Worm (Caenorhabditis elegans): Measurements from ENCODE around the gene C15H11.1.

Gene C15H11.1

DNA sequence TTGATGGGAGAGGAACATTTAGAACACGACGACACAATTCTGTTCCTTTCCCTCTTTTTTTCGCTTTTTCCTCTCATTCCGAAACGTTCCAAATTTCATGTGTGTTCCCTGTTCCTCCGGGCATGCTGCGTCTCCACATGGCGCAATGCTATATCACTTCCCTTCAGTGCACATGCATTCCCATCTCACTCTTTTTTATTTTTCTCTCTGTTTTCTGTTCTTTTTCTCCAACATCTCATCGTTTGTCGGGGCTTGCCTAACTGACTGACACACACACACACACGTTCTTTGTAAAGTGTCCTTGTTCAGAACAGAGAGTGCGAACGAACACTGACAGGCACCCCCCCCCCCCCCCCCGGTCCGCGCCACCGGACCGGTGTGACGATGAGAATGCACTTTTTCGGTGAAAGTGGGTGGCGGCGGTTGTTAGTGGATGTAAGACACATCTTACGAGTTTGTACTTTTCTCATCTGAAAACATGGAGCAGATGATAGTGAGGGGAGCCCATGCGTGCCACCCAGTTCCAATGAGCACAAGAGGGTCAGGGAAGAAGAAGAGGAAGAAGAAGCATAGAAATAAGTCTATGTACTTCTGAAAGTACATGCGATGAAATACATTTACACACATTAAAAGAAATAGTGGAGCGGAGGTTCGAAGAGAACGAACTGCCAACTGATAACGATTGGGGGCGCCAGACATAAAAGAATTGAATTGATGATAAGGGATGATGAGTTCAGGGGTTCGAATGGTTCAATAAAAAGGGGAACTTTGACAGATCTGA is 25.1 kb upstream of the C15H11.1 start (continued):
- TF ChIP-seq egl-27 (tag; optimal IDR thresholded peaks at IDR 0.05), result no peak
- peak; percentile 49 for TF ChIP-seq snpc-4 (tag; optimal IDR thresholded peaks at IDR 0.05)
- TF ChIP-seq ama-1 (optimal IDR thresholded peaks at IDR 0.05), result no peak
- peak; percentile 56 for TF ChIP-seq egl-5 (tag; optimal IDR thresholded peaks at IDR 0.05)

- TF ChIP-seq ama-1 (optimal IDR thresholded peaks at IDR 0.05), result peak; percentile 53
- TF ChIP-seq nhr-11 (tag; optimal IDR thresholded peaks at IDR 0.05), result no peak
- no peak for TF ChIP-seq ZK546.5 (tag; optimal IDR thresholded peaks at IDR 0.05)
- no peak for TF ChIP-seq jun-1 (tag; optimal IDR thresholded peaks at IDR 0.05)
- peak; percentile 47 for TF ChIP-seq lin-39 (tag; optimal IDR thresholded peaks at IDR 0.05)
- TF ChIP-seq elt-3 (tag; optimal IDR thresholded peaks at IDR 0.05), result no peak
- TF ChIP-seq nfya-1 (tag; optimal IDR thresholded peaks at IDR 0.05; ENCODE audit: insufficient read depth), result peak; percentile 43
- TF ChIP-seq nhr-25 (tag; optimal IDR thresholded peaks at IDR 0.05), result no peak
- no peak for TF ChIP-seq nhr-28 (tag; optimal IDR thresholded peaks at IDR 0.05)
- peak; percentile 51 for TF ChIP-seq unc-62 (GFP tag; optimal IDR thresholded peaks at IDR 0.05)
- TF ChIP-seq fos-1 (tag; optimal IDR thresholded peaks at IDR 0.05), result no peak
Observed at ce11 chrV:14369412-14369811, 24.2 kb upstream of the C15H11.1 start.

- TF ChIP-seq daf-12 (tag; optimal IDR thresholded peaks at IDR 0.05) (no peak), nhr-76 (tag; optimal IDR thresholded peaks at IDR 0.05) (no peak), nhr-28 (tag; optimal IDR thresholded peaks at IDR 0.05) (no peak), ztf-4 (tag; optimal IDR thresholded peaks at IDR 0.05) (no peak)
Observed at ce11 chrV:14372774-14373173, 20.8 kb upstream of the C15H11.1 start, which contains the start of gene unc-39. unc-39 (plus strand) TSS chrV:14373074.

DNA sequence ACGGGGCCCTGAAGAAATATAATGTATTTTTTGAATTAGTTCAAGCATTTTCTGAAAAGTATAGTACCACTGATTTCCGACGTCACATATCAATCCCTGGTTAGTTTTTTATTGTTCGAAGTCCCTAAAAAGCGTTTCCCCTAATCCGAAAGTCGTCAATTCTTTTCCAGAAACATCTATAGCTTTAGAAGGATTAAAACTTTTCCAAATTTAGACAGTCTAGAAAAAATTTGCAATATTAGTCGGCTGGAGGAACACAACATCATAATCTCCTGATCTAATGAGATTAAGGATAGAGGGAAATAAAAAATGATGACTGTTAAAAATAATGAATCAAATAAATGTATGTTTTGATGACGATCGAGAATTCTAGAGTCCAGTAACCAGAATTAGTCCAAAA is 15.6 kb upstream of the C15H11.1 start:
- no peak for TF ChIP-seq tbx-2 (tag; optimal IDR thresholded peaks at IDR 0.05)
- TF ChIP-seq fkh-10 (GFP tag; optimal IDR thresholded peaks at IDR 0.05), result no peak
- TF ChIP-seq eor-1 (tag; optimal IDR thresholded peaks at IDR 0.05), result no peak
- TF ChIP-seq nfya-1 (tag; optimal IDR thresholded peaks at IDR 0.05; ENCODE audit: insufficient read depth), result no peak
- TF ChIP-seq elt-1 (tag; optimal IDR thresholded peaks at IDR 0.05), result no peak
- TF ChIP-seq ceh-28 (tag; optimal IDR thresholded peaks at IDR 0.05), result no peak
- no peak for TF ChIP-seq nhr-76 (tag; optimal IDR thresholded peaks at IDR 0.05)
- TF ChIP-seq ceh-16 (tag; optimal IDR thresholded peaks at IDR 0.05), result no peak
- no peak for TF ChIP-seq nhr-25 (tag; optimal IDR thresholded peaks at IDR 0.05)
- TF ChIP-seq nhr-237 (tag; optimal IDR thresholded peaks at IDR 0.05), result no peak
- no peak for TF ChIP-seq ztf-4 (tag; optimal IDR thresholded peaks at IDR 0.05)
- no peak for TF ChIP-seq nhr-28 (tag; optimal IDR thresholded peaks at IDR 0.05)
- TF ChIP-seq ZK546.5 (tag; optimal IDR thresholded peaks at IDR 0.05), result no peak

DNA sequence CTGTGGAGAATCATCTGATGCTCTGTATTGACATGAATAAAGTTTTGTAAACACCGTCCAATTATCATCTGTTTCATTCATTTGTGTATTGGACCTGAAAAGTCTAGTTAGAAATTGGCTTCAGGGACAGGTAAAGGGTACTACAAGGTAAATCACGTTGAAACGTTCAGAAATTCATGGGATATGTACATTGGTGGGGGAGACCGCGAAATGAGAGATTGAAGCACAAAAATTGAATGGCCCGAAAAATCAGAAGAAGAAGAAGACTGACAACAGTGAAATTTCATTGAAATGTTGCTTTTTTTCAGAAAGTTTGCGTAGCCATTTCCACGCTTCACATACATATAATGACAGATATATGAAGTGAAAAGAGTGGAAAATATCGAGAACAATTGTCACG is 14.6 kb upstream of the C15H11.1 start, which contains the start of gene npr-43:
Gene npr-43, minus strand, starts transcription at position 101 of the 400 bp plus-strand sequence.
- TF ChIP-seq nhr-25 (tag; optimal IDR thresholded peaks at IDR 0.05), result no peak

- TF ChIP-seq nhr-43 (tag; optimal IDR thresholded peaks at IDR 0.05; ENCODE audit: poor library complexity, severe bottlenecking), result no peak
- TF ChIP-seq ama-1 (optimal IDR thresholded peaks at IDR 0.05), result no peak
- TF ChIP-seq nfya-1 (tag; optimal IDR thresholded peaks at IDR 0.05; ENCODE audit: insufficient read depth), result no peak
- no peak for TF ChIP-seq R02D3.7 (tag; optimal IDR thresholded peaks at IDR 0.05)
- no peak for TF ChIP-seq elt-2 (tag; optimal IDR thresholded peaks at IDR 0.05)
- no peak for TF ChIP-seq nhr-77 (tag; optimal IDR thresholded peaks at IDR 0.05)
- TF ChIP-seq pqm-1 (tag; optimal IDR thresholded peaks at IDR 0.05), result no peak
- TF ChIP-seq nhr-28 (tag; optimal IDR thresholded peaks at IDR 0.05), result no peak
- TF ChIP-seq sea-2 (GFP tag; optimal IDR thresholded peaks at IDR 0.05), result no peak
- no peak for TF ChIP-seq fos-1 (tag; optimal IDR thresholded peaks at IDR 0.05)
- no peak for TF ChIP-seq eor-1 (tag; optimal IDR thresholded peaks at IDR 0.05)
- TF ChIP-seq skn-1 (tag; optimal IDR thresholded peaks at IDR 0.05), result no peak
- no peak for TF ChIP-seq ceh-28 (tag; optimal IDR thresholded peaks at IDR 0.05)
- no peak for TF ChIP-seq nhr-25 (tag; optimal IDR thresholded peaks at IDR 0.05)
- no peak for TF ChIP-seq ceh-16 (tag; optimal IDR thresholded peaks at IDR 0.05)
Observed at ce11 chrV:14380242-14380641, 13.4 kb upstream of the C15H11.1 start.

Measured in whole organism, L3 larva.